Worm (Caenorhabditis elegans) whole organism, L1 larva: Measurements from ENCODE around the gene F09F9.2.

Experiments used
- C34B4.2 ChIP-seq: sonication (generic microtip); optimal IDR thresholded peaks from 2 replicates; lab custom pipeline; 2017; ENCODE audit warnings: mild to moderate bottlenecking, missing genetic modification characterization, missing compliant biosample characterization
- ama-1 ChIP-seq: fragments of 150-350 bp; optimal IDR thresholded peaks from 2 replicates; lab custom pipeline; 2014
- blmp-1 ChIP-seq: fragments of 150-350 bp; optimal IDR thresholded peaks from 2 replicates; lab custom pipeline; 2014; ENCODE audit warnings: missing biosample characterization, missing genetic modification characterization
- ceh-82 ChIP-seq, 3 experiments: fragments of 150-350 bp in 1 of 3; sonication (generic microtip) in 2 of 3; optimal IDR thresholded peaks; 2 replicates each; lab custom pipeline; 2014 to 2017; ENCODE audit warnings: missing biosample characterization in 3 of 3, missing genetic modification characterization in 3 of 3
- ceh-88 ChIP-seq: fragments of 200-800 bp; sonication (Bioruptor generic); IDR thresholded peaks from 2 replicates; pipeline ENCODE4 v1.3.6; 2022; ENCODE audit warnings: missing genetic modification characterization, missing compliant biosample characterization
- ceh-90 ChIP-seq: sonication (generic microtip); optimal IDR thresholded peaks from 2 replicates; lab custom pipeline; 2016; ENCODE audit warnings: missing genetic modification characterization, missing compliant biosample characterization
- ces-1 ChIP-seq: fragments of 150-350 bp; optimal IDR thresholded peaks from 2 replicates; lab custom pipeline; 2014; ENCODE audit warnings: missing biosample characterization, missing genetic modification reagents, missing genetic modification characterization
- dpl-1 ChIP-seq, 3 experiments: fragments of 150-350 bp in 2 of 3; sonication (generic microtip) in 1 of 3; optimal IDR thresholded peaks; 2 replicates each; lab custom pipeline; 2014 to 2017; ENCODE audit warnings: missing biosample characterization in 3 of 3, missing genetic modification characterization in 3 of 3, missing genetic modification reagents in 3 of 3
- dsc-1 ChIP-seq: sonication (generic microtip); optimal IDR thresholded peaks from 2 replicates; lab custom pipeline; 2016; ENCODE audit warnings: mild to moderate bottlenecking, missing genetic modification characterization, missing compliant biosample characterization
- efl-1 ChIP-seq, 4 experiments: fragments of 150-350 bp; optimal IDR thresholded peaks in 3 of 4; peaks in 1 of 4; 1 replicate in 1 of 4; 2 replicates in 3 of 4; lab custom pipeline; 2014; ENCODE audit warnings: missing biosample characterization in 2 of 4, missing genetic modification characterization in 2 of 4, missing genetic modification reagents in 2 of 4
- egl-13 ChIP-seq: sonication (generic microtip); optimal IDR thresholded peaks from 2 replicates; lab custom pipeline; 2016; ENCODE audit warnings: missing genotype, missing genetic modification reagents, missing genetic modification characterization, missing compliant biosample characterization
- elt-2 ChIP-seq: sonication (generic microtip); optimal IDR thresholded peaks from 2 replicates; lab custom pipeline; 2016; ENCODE audit warnings: missing genetic modification characterization, mild to moderate bottlenecking, inconsistent platforms, missing compliant biosample characterization, missing genetic modification reagents
- fkh-10 ChIP-seq: sonication (generic microtip); optimal IDR thresholded peaks from 2 replicates; lab custom pipeline; 2017; ENCODE audit warnings: missing biosample characterization, missing genetic modification reagents, missing genetic modification characterization
- grh-1 ChIP-seq: fragments of 200-800 bp; sonication (Bioruptor generic); IDR thresholded peaks from 2 replicates; pipeline ENCODE4 v1.3.6; 2022; ENCODE audit warnings: missing genetic modification reagents, missing genetic modification characterization, missing compliant biosample characterization
- jun-1 ChIP-seq: fragments of 150-350 bp; optimal IDR thresholded peaks from 2 replicates; lab custom pipeline; 2014; ENCODE audit warnings: missing biosample characterization, missing genetic modification reagents, missing genetic modification characterization
- lin-13 ChIP-seq: fragments of 150-350 bp; optimal IDR thresholded peaks from 2 replicates; lab custom pipeline; 2014; ENCODE audit warnings: missing biosample characterization, missing genetic modification reagents, missing genetic modification characterization
- lin-14 ChIP-seq: fragments of 200-800 bp; sonication (Bioruptor generic); optimal IDR thresholded peaks from 2 replicates; lab custom pipeline; 2018; ENCODE audit warnings: mild to moderate bottlenecking, missing genetic modification characterization, moderate library complexity, missing compliant biosample characterization
- lin-15B ChIP-seq: fragments of 150-350 bp; sonication (generic microtip); optimal IDR thresholded peaks from 3 replicates; lab custom pipeline; 2014; ENCODE audit warnings: missing biosample characterization, missing genetic modification characterization
- lir-3 ChIP-seq: sonication (generic microtip); optimal IDR thresholded peaks from 2 replicates; lab custom pipeline; 2016; ENCODE audit warnings: mild to moderate bottlenecking, missing genetic modification characterization, moderate library complexity, missing compliant biosample characterization; ENCODE audit not compliant: poor library complexity
- lsy-2 ChIP-seq, 2 experiments: fragments of 150-350 bp; optimal IDR thresholded peaks; 2 replicates each; lab custom pipeline; 2014; ENCODE audit warnings: missing biosample characterization in 2 of 2, missing genetic modification characterization in 2 of 2
- mdl-1 ChIP-seq, 2 experiments: fragments of 150-350 bp; optimal IDR thresholded peaks; 2 replicates each; lab custom pipeline; 2014 to 2017; ENCODE audit warnings: missing biosample characterization in 2 of 2, missing genetic modification characterization in 2 of 2, inconsistent platforms in 1 of 2
- mef-2 ChIP-seq: fragments of 150-350 bp; optimal IDR thresholded peaks from 2 replicates; lab custom pipeline; 2014; ENCODE audit warnings: missing biosample characterization, missing genetic modification characterization
- mep-1 ChIP-seq: fragments of 150-350 bp; optimal IDR thresholded peaks from 2 replicates; lab custom pipeline; 2014; ENCODE audit warnings: missing biosample characterization, missing genetic modification characterization
- nhr-12 ChIP-seq: sonication (generic microtip); optimal IDR thresholded peaks from 2 replicates; lab custom pipeline; 2017; ENCODE audit warnings: missing biosample characterization, missing genetic modification characterization
- nhr-19 ChIP-seq: fragments of 200-800 bp; sonication (Bioruptor generic); conservative IDR thresholded peaks from 2 replicates; pipeline ENCODE4 v1.3.6; 2022; ENCODE audit warnings: missing genetic modification characterization, missing compliant biosample characterization
- nhr-20 ChIP-seq: sonication (generic microtip); optimal IDR thresholded peaks from 2 replicates; lab custom pipeline; 2016; ENCODE audit warnings: mild to moderate bottlenecking, missing genetic modification characterization, missing compliant biosample characterization
- nhr-28 ChIP-seq: fragments of 150-350 bp; optimal IDR thresholded peaks from 2 replicates; lab custom pipeline; 2014; ENCODE audit warnings: missing biosample characterization, missing genetic modification characterization
- nhr-71 ChIP-seq: sonication (generic microtip); optimal IDR thresholded peaks from 2 replicates; lab custom pipeline; 2016; ENCODE audit warnings: mild to moderate bottlenecking, missing genetic modification characterization, moderate library complexity, missing compliant biosample characterization
- nhr-76 ChIP-seq: sonication (generic microtip); optimal IDR thresholded peaks from 2 replicates; lab custom pipeline; 2017; ENCODE audit warnings: missing biosample characterization, missing genetic modification characterization
- nhr-84 ChIP-seq: sonication (generic microtip); optimal IDR thresholded peaks from 2 replicates; lab custom pipeline; 2017; ENCODE audit warnings: missing biosample characterization, missing genetic modification characterization
- nhr-85 ChIP-seq: sonication (generic microtip); peaks from one replicate; lab custom pipeline; 2016; ENCODE audit warnings: missing genetic modification characterization, inconsistent platforms, missing compliant biosample characterization
- nhr-90 ChIP-seq: sonication (generic microtip); optimal IDR thresholded peaks from 2 replicates; lab custom pipeline; 2016; ENCODE audit warnings: mild to moderate bottlenecking, missing genetic modification characterization, missing compliant biosample characterization; ENCODE audit not compliant: poor library complexity
- pax-3 ChIP-seq: fragments of 200-800 bp; sonication (Bioruptor generic); optimal IDR thresholded peaks from 2 replicates; lab custom pipeline; 2018; ENCODE audit warnings: mild to moderate bottlenecking, missing genetic modification characterization, moderate library complexity, missing compliant biosample characterization
- pqm-1 ChIP-seq: sonication (generic microtip); optimal IDR thresholded peaks from 3 replicates; lab custom pipeline; 2017; ENCODE audit warnings: missing biosample characterization, missing genetic modification characterization
- rnt-1 ChIP-seq: sonication (generic microtip); optimal IDR thresholded peaks from 2 replicates; lab custom pipeline; 2016; ENCODE audit warnings: mild to moderate bottlenecking, missing genetic modification characterization, moderate library complexity, missing compliant biosample characterization
- skn-1 ChIP-seq: fragments of 150-350 bp; optimal IDR thresholded peaks from 2 replicates; lab custom pipeline; 2014; ENCODE audit warnings: missing biosample characterization, missing genetic modification characterization
- snu-23 ChIP-seq: sonication (generic microtip); optimal IDR thresholded peaks from 2 replicates; lab custom pipeline; 2016; ENCODE audit warnings: missing genetic modification characterization, missing compliant biosample characterization
- sup-37 ChIP-seq: fragments of 200-800 bp; sonication (Bioruptor generic); optimal IDR thresholded peaks from 2 replicates; lab custom pipeline; 2018; ENCODE audit warnings: mild to moderate bottlenecking, missing genetic modification characterization, missing compliant biosample characterization
- swsn-7 ChIP-seq: sonication (generic microtip); optimal IDR thresholded peaks from 2 replicates; lab custom pipeline; 2016; ENCODE audit warnings: missing genetic modification characterization, missing compliant biosample characterization
- tbx-2 ChIP-seq: sonication (generic microtip); optimal IDR thresholded peaks from 2 replicates; lab custom pipeline; 2016; ENCODE audit warnings: missing genetic modification characterization, missing compliant biosample characterization
- unc-30 ChIP-seq: sonication (generic microtip); optimal IDR thresholded peaks from 2 replicates; lab custom pipeline; 2017; ENCODE audit warnings: missing biosample characterization, missing genetic modification characterization
- unc-62 ChIP-seq: fragments of 150-350 bp; optimal IDR thresholded peaks from 2 replicates; lab custom pipeline; 2014; ENCODE audit warnings: missing biosample characterization, missing genetic modification reagents, missing genetic modification characterization
- unc-86 ChIP-seq: sonication (generic microtip); optimal IDR thresholded peaks from 2 replicates; lab custom pipeline; 2016; ENCODE audit warnings: missing genetic modification characterization, missing compliant biosample characterization
- vab-15 ChIP-seq: sonication (generic microtip); optimal IDR thresholded peaks from 2 replicates; lab custom pipeline; 2017; ENCODE audit warnings: missing genotype, mild to moderate bottlenecking, missing genetic modification characterization, missing compliant biosample characterization
- xbp-1 ChIP-seq: sonication (generic microtip); optimal IDR thresholded peaks from 2 replicates; lab custom pipeline; 2016; ENCODE audit warnings: missing genetic modification characterization, missing compliant biosample characterization
- zag-1 ChIP-seq: fragments of 150-350 bp; optimal IDR thresholded peaks from 2 replicates; lab custom pipeline; 2014; ENCODE audit warnings: missing biosample characterization, missing genetic modification characterization
- ztf-11 ChIP-seq, 2 experiments: sonication (generic microtip); optimal IDR thresholded peaks; 2 replicates each; lab custom pipeline; 2016 to 2017; ENCODE audit warnings: missing genetic modification characterization in 2 of 2, missing biosample characterization in 1 of 2, missing compliant biosample characterization in 1 of 2
- ztf-4 ChIP-seq: fragments of 150-350 bp; optimal IDR thresholded peaks from 2 replicates; lab custom pipeline; 2014; ENCODE audit warnings: missing biosample characterization, missing genetic modification characterization

F09F9.2 gene

DNA sequence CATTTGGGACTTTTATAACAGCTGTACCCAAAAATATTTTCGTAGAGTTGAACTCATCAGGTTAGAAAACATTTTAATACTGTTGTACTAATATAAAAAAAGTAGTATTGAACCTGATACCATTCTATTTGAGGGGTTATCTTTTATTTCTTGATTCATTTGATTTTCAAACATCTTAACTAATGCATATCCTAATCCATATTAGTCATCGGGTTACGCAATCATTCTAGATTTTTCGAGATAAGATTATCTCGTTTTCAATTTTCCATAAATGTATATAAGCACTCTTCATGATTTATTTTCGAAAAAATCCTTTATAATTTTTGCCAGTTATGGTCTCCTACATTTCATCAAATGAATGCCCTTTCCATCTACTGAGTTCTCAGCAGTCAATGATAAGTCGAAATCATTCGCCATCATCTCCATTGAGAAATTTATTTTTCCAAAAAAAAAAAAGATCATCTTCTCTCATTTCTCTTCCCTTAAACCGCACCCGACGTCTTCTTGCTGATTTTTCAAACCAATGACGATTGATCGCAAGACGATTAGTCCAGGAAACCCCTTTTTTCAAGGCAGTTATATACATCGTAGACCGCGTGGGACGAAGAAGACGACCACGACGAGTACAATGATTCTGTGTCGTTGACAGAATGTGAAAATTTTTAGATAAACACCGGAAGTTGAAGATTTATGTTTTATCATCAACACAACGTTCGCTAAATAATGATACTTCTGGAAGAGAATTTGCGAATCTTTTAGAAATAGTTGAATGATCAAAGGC lies 27.4 kb upstream of the F09F9.2 start:
- TF ChIP-seq C34B4.2 (tag; lab: Kevin White, UChicago): no peak
- TF ChIP-seq pax-3: no peak
- peak; percentile 76 for TF ChIP-seq dsc-1 (tag; lab: Kevin White, UChicago)
- TF ChIP-seq lir-3 (tag; lab: Kevin White, UChicago): no peak
- TF ChIP-seq rnt-1 (tag; lab: Kevin White, UChicago): peak; percentile 1
- TF ChIP-seq vab-15 (tag; lab: Kevin White, UChicago): no peak
- TF ChIP-seq skn-1 (tag; lab: Kevin White, UChicago): no peak
- no peak for TF ChIP-seq dpl-1 (GFP tag; optimal IDR thresholded peaks at IDR 0.05; lab: Kevin White, UChicago)
- TF ChIP-seq ceh-82 (tag; optimal IDR thresholded peaks at IDR 0.05; lab: Kevin White, UChicago): no peak
- no peak for TF ChIP-seq nhr-84 (tag; lab: Kevin White, UChicago)
- no peak for TF ChIP-seq sup-37 (GFP tag; lab: Kevin White, UChicago)
- TF ChIP-seq nhr-76 (tag; lab: Kevin White, UChicago): no peak
- TF ChIP-seq nhr-20 (tag; lab: Kevin White, UChicago): peak; percentile 44
- peak; percentile 33 for TF ChIP-seq tbx-2 (tag; lab: Kevin White, UChicago)
- no peak for TF ChIP-seq unc-62 (GFP tag; lab: Kevin White, UChicago)
- TF ChIP-seq lin-15B: no peak
- TF ChIP-seq swsn-7 (tag; lab: Kevin White, UChicago): no peak
- TF ChIP-seq grh-1 (GFP tag; lab: Robert Waterston, UW): no peak
- no peak for TF ChIP-seq jun-1 (tag; lab: Kevin White, UChicago)
- TF ChIP-seq mep-1: peak; percentile 19
- peak; percentile 10 for TF ChIP-seq lin-13 (GFP tag; lab: Kevin White, UChicago)
- TF ChIP-seq fkh-10: no peak
- no peak for TF ChIP-seq efl-1 (optimal IDR thresholded peaks at IDR 0.05; lab: Kevin White, UChicago)
- no peak for TF ChIP-seq efl-1 (GFP tag; optimal IDR thresholded peaks at IDR 0.05 in 1 of 2; lab: Kevin White, UChicago)
- no peak for TF ChIP-seq unc-30 (tag; lab: Kevin White, UChicago)
- no peak for TF ChIP-seq ztf-11 (tag; optimal IDR thresholded peaks at IDR 0.05; lab: Kevin White, UChicago)
- no peak for TF ChIP-seq ama-1 (lab: Kevin White, UChicago)
- no peak for TF ChIP-seq nhr-12 (tag; lab: Kevin White, UChicago)
- TF ChIP-seq snu-23 (GFP tag; lab: Kevin White, UChicago): peak; percentile 22
- TF ChIP-seq nhr-19 (GFP tag; lab: Robert Waterston, UW): 0 out of 2 replicates have a peak, but pooled peaks have one; percentile 9
- TF ChIP-seq lsy-2 (tag; optimal IDR thresholded peaks at IDR 0.05; lab: Kevin White, UChicago): no peak
- TF ChIP-seq nhr-85 (tag; lab: Kevin White, UChicago): peak; percentile 85
- no peak for TF ChIP-seq ztf-4 (tag; lab: Kevin White, UChicago)
- TF ChIP-seq blmp-1 (tag; lab: Kevin White, UChicago): peak; percentile 69
- no peak for TF ChIP-seq xbp-1 (tag; lab: Kevin White, UChicago)
- no peak for TF ChIP-seq ceh-90 (tag; lab: Kevin White, UChicago)
- TF ChIP-seq egl-13: no peak
- TF ChIP-seq elt-2: no peak
- peak in 1 of 2 experiments; percentile 4 for TF ChIP-seq mdl-1 (tag; optimal IDR thresholded peaks at IDR 0.05; lab: Kevin White, UChicago)
- TF ChIP-seq nhr-90 (tag; lab: Kevin White, UChicago): peak; percentile 21
- no peak for TF ChIP-seq unc-86 (tag; lab: Kevin White, UChicago)
- TF ChIP-seq mef-2 (tag; lab: Kevin White, UChicago): no peak
- TF ChIP-seq zag-1 (tag; lab: Kevin White, UChicago): no peak
- no peak for TF ChIP-seq ces-1 (GFP tag; lab: Kevin White, UChicago)
- no peak for TF ChIP-seq ceh-88 (GFP tag; lab: Robert Waterston, UW)
- TF ChIP-seq nhr-71 (tag; lab: Kevin White, UChicago): peak; percentile 52
- peak; percentile 54 for TF ChIP-seq lin-14
- no peak for TF ChIP-seq pqm-1 (tag; lab: Kevin White, UChicago)
- no peak for TF ChIP-seq nhr-28 (tag; lab: Kevin White, UChicago)
- TF ChIP-seq, all 84 proteins: peak for 14
